Worm (Caenorhabditis elegans) whole organism, mixed stage, embryonic: ENCODE data around the gene zgpa-1.

Experiments
- drap-1 ChIP-seq: fragments of 200-800 bp; sonication (Bioruptor generic); optimal IDR thresholded peaks from 3 replicates; lab custom pipeline; 2018; ENCODE audit warnings: mild to moderate bottlenecking, missing genetic modification characterization, missing compliant biosample characterization
- elt-1 ChIP-seq: sonication (generic microtip); optimal IDR thresholded peaks from 2 replicates; lab custom pipeline; 2017; ENCODE audit warnings: missing genetic modification characterization, mild to moderate bottlenecking, missing compliant biosample characterization, antibody characterized with exemption, moderate library complexity, borderline replicate concordance; ENCODE audit not compliant: insufficient read depth
- nhr-12 ChIP-seq: fragments of 150-350 bp; optimal IDR thresholded peaks from 2 replicates; lab custom pipeline; 2014; ENCODE audit warnings: missing biosample characterization, missing genetic modification characterization
- nhr-28 ChIP-seq: fragments of 150-350 bp; optimal IDR thresholded peaks from 2 replicates; lab custom pipeline; 2014; ENCODE audit warnings: missing biosample characterization, missing genetic modification characterization

DNA sequence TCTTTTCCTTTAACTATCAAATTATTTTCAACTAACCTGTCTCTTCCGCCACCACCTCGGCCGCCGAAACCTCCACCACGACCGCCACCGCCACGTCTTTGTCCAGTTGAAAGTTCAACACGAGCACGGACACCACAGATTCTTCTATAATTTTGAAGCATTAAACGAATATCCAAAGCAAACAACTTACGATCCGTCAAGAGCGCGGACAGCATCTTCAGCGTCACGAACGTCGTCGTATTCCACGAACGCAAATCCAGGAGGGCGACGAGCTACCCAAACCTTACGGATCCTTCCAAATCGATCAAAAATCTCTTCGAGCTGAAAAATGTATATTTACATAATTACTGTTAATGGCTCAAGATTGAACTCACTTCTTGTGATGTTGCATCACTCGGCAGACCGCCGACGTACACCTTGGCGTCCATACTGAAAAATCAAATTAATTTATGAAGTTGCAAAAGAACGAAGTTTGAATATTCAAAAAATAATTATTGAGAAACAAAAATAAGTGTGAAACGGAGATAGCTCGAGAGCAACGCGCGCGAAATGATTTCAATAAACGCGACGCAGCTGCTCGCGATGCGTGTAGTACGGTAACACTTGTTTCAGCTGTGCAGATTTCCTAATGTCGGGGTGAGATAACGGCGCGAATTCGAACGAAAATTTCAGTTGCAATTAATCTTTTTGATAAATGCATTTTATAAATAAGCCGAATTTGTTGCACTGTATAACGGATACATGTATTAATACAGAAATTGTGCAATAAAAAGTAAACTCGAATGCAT, 21.6 kb downstream of the zgpa-1 start, which contains the start of gene rsp-6:
- no peak for TF ChIP-seq nhr-28 (tag; lab: Kevin White, UChicago)
- peak; percentile 2 for TF ChIP-seq nhr-12 (tag; lab: Kevin White, UChicago)
- TF ChIP-seq elt-1: peak; percentile 30
- TF ChIP-seq drap-1 (GFP tag; lab: Kevin White, UChicago): peak; percentile 20
